Worm (Caenorhabditis elegans) whole organism, L4/young adult: ENCODE measurements around the gene sas-4.
A peak's percentile ranks its signal among the peaks of the same experiment; 100 is the strongest.
"Not testable (repeated sequence)": the region's sequence is repeated elsewhere in the genome, so short reads cannot be mapped to it uniquely, and the experiment has no call there.

Source experiments
- W03F9.2 ChIP-seq: fragments of 150-350 bp; optimal IDR thresholded peaks from 2 replicates; lab custom pipeline; 2014; ENCODE audit warnings: missing biosample characterization, missing genetic modification characterization
- dao-5 ChIP-seq: sonication (generic microtip); optimal IDR thresholded peaks from 2 replicates; lab custom pipeline; 2016; ENCODE audit warnings: missing genotype, missing genetic modification characterization, moderate library complexity, missing compliant biosample characterization
- him-1 ChIP-seq: sonication (generic microtip); optimal IDR thresholded peaks from 2 replicates; lab custom pipeline; 2016; ENCODE audit warnings: missing genotype, missing genetic modification reagents, missing genetic modification characterization, missing compliant biosample characterization

The sas-4 gene

ce11 chrIII:8318488-8318887, at the start of gene sas-4:
TSS of gene sas-4 (minus strand) at chrIII:8318588.
- TF ChIP-seq him-1 (tag; lab: Kevin White, UChicago) (no peak), dao-5 (tag; lab: Kevin White, UChicago) (no peak), W03F9.2 (no peak)

ce11 chrIII:8363253-8364061, 45.1 kb upstream of the sas-4 start, which contains the start of gene R05D3.3:
TSS of gene R05D3.3 (plus strand) at chrIII:8364011.
- TF ChIP-seq W03F9.2, result no peak
- no peak for TF ChIP-seq him-1 (tag; lab: Kevin White, UChicago)
- TF ChIP-seq dao-5 (tag; lab: Kevin White, UChicago), result no peak

ce11 chrIII:8358213-8358672, 39.9 kb upstream of the sas-4 start, which contains the start of the genes R05D3.8 and rfp-1:
TSS of gene R05D3.8 (minus strand) at chrIII:8358327.
TSS of gene rfp-1 (plus strand) at chrIII:8358622.
- TF ChIP-seq W03F9.2 (peak; percentile 65), dao-5 (tag; lab: Kevin White, UChicago) (no peak)

- TF ChIP-seq dao-5 (tag; lab: Kevin White, UChicago), result no peak
- TF ChIP-seq W03F9.2, result peak; percentile 46
- TF ChIP-seq him-1 (tag; lab: Kevin White, UChicago), result no peak
Measured at ce11 chrIII:8356407-8356881, 38.1 kb upstream of the sas-4 start.

ce11 chrIII:8355462-8355815, 37.1 kb upstream of the sas-4 start:
- TF ChIP-seq him-1 (tag; lab: Kevin White, UChicago), result no peak
- TF ChIP-seq W03F9.2, result no peak
- no peak for TF ChIP-seq dao-5 (tag; lab: Kevin White, UChicago)

- TF ChIP-seq W03F9.2 (no peak), him-1 (tag; lab: Kevin White, UChicago) (peak; percentile 17)
Measured at ce11 chrIII:8354644-8355461, 36.5 kb upstream of the sas-4 start, which contains the start of gene unc-116. TSS of gene unc-116 (minus strand) at chrIII:8355174.

ce11 chrIII:8347822-8348221, 29.4 kb upstream of the sas-4 start, which contains the start of gene clc-29:
TSS of gene clc-29 (minus strand) at chrIII:8347922.
- not testable (repeated sequence) for TF ChIP-seq W03F9.2; dao-5 (tag; lab: Kevin White, UChicago); him-1 (tag; lab: Kevin White, UChicago)

ce11 chrIII:8344283-8344682, 25.9 kb upstream of the sas-4 start, which contains the start of gene ZC262.7:
TSS of gene ZC262.7 (minus strand) at chrIII:8344336.
- not testable (repeated sequence) for TF ChIP-seq dao-5 (tag; lab: Kevin White, UChicago); him-1 (tag; lab: Kevin White, UChicago); W03F9.2

ce11 chrIII:8339372-8339771, 21.0 kb upstream of the sas-4 start, which contains the start of gene clc-28:
TSS of gene clc-28 (minus strand) at chrIII:8339472.
- TF ChIP-seq dao-5 (tag; lab: Kevin White, UChicago); him-1 (tag; lab: Kevin White, UChicago); W03F9.2: not testable (repeated sequence)

ce11 chrIII:8334432-8334831, 16.0 kb upstream of the sas-4 start, which contains the start of gene ZC262.4:
TSS of gene ZC262.4 (minus strand) at chrIII:8334532.
- TF ChIP-seq W03F9.2 (no peak), dao-5 (tag; lab: Kevin White, UChicago) (no peak), him-1 (tag; lab: Kevin White, UChicago) (no peak)

ce11 chrIII:8331779-8332178, 13.4 kb upstream of the sas-4 start, which contains the start of the genes mrps-18A and ZC262.2:
TSS of gene mrps-18A (minus strand) at chrIII:8331919.
TSS of gene ZC262.2 (plus strand) at chrIII:8332062.
- TF ChIP-seq him-1 (tag; lab: Kevin White, UChicago), result no peak
- TF ChIP-seq dao-5 (tag; lab: Kevin White, UChicago), result no peak
- TF ChIP-seq W03F9.2, result peak; percentile 19

ce11 chrIII:8331211-8331610, 12.8 kb upstream of the sas-4 start, which contains the start of gene iglr-2:
TSS of gene iglr-2 (minus strand) at chrIII:8331311.
- no peak for TF ChIP-seq him-1 (tag; lab: Kevin White, UChicago)
- TF ChIP-seq dao-5 (tag; lab: Kevin White, UChicago), result no peak
- no peak for TF ChIP-seq W03F9.2
